Fruit fly (Drosophila melanogaster): ENCODE data around the gene Gcat.

- TF ChIP-seq CG14711 (tag; optimal IDR thresholded peaks at IDR 0.05) (no peak), cic (GFP tag; optimal IDR thresholded peaks at IDR 0.05) (no peak), CG12768 (GFP tag; optimal IDR thresholded peaks at IDR 0.05) (no peak)
These were observed 21.2 kb upstream of the Gcat start, which contains the start of the genes CG11597 and CG5946 for dm6 chr3L:11821723-11822445.
